Worm (Caenorhabditis elegans) whole organism, L2 larva: ENCODE results near the gene srh-28.

Experiments used
- R02D3.7 ChIP-seq: fragments of 150-350 bp; optimal IDR thresholded peaks from 2 replicates; lab custom pipeline; 2014; ENCODE audit warnings: missing biosample characterization, missing genetic modification characterization
- alr-1 ChIP-seq: fragments of 150-350 bp; optimal IDR thresholded peaks from 2 replicates; lab custom pipeline; 2014; ENCODE audit warnings: missing biosample characterization, missing genetic modification characterization
- ceh-16 ChIP-seq: fragments of 150-350 bp; optimal IDR thresholded peaks from 2 replicates; lab custom pipeline; 2014; ENCODE audit warnings: missing biosample characterization, missing genetic modification characterization
- egl-27 ChIP-seq: sonication (generic microtip); optimal IDR thresholded peaks from 3 replicates; lab custom pipeline; 2017; ENCODE audit warnings: missing biosample characterization, missing genetic modification reagents, missing genetic modification characterization
- lin-13 ChIP-seq: fragments of 150-350 bp; optimal IDR thresholded peaks from 2 replicates; lab custom pipeline; 2014; ENCODE audit warnings: missing biosample characterization, missing genetic modification reagents, missing genetic modification characterization
- lin-39 ChIP-seq: fragments of 150-350 bp; optimal IDR thresholded peaks from 2 replicates; lab custom pipeline; 2014; ENCODE audit warnings: missing biosample characterization, missing genetic modification reagents, missing genetic modification characterization
- mdl-1 ChIP-seq, 2 experiments: fragments of 150-350 bp in 1 of 2; sonication (generic microtip) in 1 of 2; optimal IDR thresholded peaks; 2 replicates each; lab custom pipeline; 2017; ENCODE audit warnings: missing biosample characterization in 2 of 2, missing genetic modification characterization in 2 of 2
- nhr-11 ChIP-seq: fragments of 150-350 bp; optimal IDR thresholded peaks from 2 replicates; lab custom pipeline; 2014; ENCODE audit warnings: missing biosample characterization, missing genetic modification characterization
- nhr-21 ChIP-seq: fragments of 150-350 bp; optimal IDR thresholded peaks from 2 replicates; lab custom pipeline; 2014; ENCODE audit warnings: missing biosample characterization, missing genetic modification characterization
- nhr-77 ChIP-seq: fragments of 150-350 bp; optimal IDR thresholded peaks from 2 replicates; lab custom pipeline; 2014; ENCODE audit warnings: missing biosample characterization, missing genetic modification characterization
- skn-1 ChIP-seq: sonication (generic microtip); optimal IDR thresholded peaks from 2 replicates; lab custom pipeline; 2017; ENCODE audit warnings: missing biosample characterization, missing genetic modification characterization
- unc-39 ChIP-seq: fragments of 150-350 bp; optimal IDR thresholded peaks from 2 replicates; lab custom pipeline; 2014; ENCODE audit warnings: missing biosample characterization, missing genetic modification characterization
- ztf-11 ChIP-seq: sonication (generic microtip); optimal IDR thresholded peaks from 2 replicates; lab custom pipeline; 2017; ENCODE audit warnings: missing biosample characterization, missing genetic modification characterization
- ztf-4 ChIP-seq: fragments of 150-350 bp; optimal IDR thresholded peaks from 2 replicates; lab custom pipeline; 2014; ENCODE audit warnings: missing biosample characterization, missing genetic modification characterization

ce11 chrV:6810091-6810490, 34.5 kb upstream of the srh-28 start:
- TF ChIP-seq nhr-11 (no peak), egl-27 (tag; lab: Kevin White, UChicago) (no peak), mdl-1 (tag; optimal IDR thresholded peaks at IDR 0.05; lab: Kevin White, UChicago) (no peak), nhr-77 (no peak), ztf-11 (tag; lab: Kevin White, UChicago) (no peak), ceh-16 (tag; lab: Kevin White, UChicago) (no peak), R02D3.7 (tag; lab: Kevin White, UChicago) (no peak), nhr-21 (tag; lab: Kevin White, UChicago) (no peak), unc-39 (no peak), ztf-4 (no peak), lin-13 (GFP tag; lab: Kevin White, UChicago) (no peak), skn-1 (no peak), lin-39 (tag; lab: Kevin White, UChicago) (no peak), alr-1 (tag; lab: Kevin White, UChicago) (no peak)
